Fruit fly (Drosophila melanogaster) Kc167 (cell line): ENCODE data around the gene CG1142.

ENCODE experiments used
- Sin3A ChIP-seq: fragments of >200 bp; optimal IDR thresholded peaks from 2 replicates; lab custom pipeline; 2018; ENCODE audit warnings: missing external identifiers
- h ChIP-seq: fragments of >200 bp; optimal IDR thresholded peaks from 3 replicates; lab custom pipeline; 2018; ENCODE audit warnings: missing external identifiers
- insv ChIP-seq: fragments of >200 bp; optimal IDR thresholded peaks from 3 replicates; lab custom pipeline; 2018; ENCODE audit warnings: missing external identifiers
- psq ChIP-seq: fragments of >200 bp; optimal IDR thresholded peaks from 2 replicates; lab custom pipeline; 2017; ENCODE audit warnings: missing external identifiers

- no peak for TF ChIP-seq psq
- no peak for TF ChIP-seq h (lab: Kevin White, UChicago)
- TF ChIP-seq insv (lab: Kevin White, UChicago) = no peak
- TF ChIP-seq Sin3A = no peak
These were observed 18.5 kb upstream of the CG1142 start for dm6 chr3R:7492099-7492498.
